Worm (Caenorhabditis elegans) whole organism, L4 larva: Measurements from ENCODE around the gene srd-47.

Experiments
- F10B5.3 ChIP-seq: sonication (generic microtip); optimal IDR thresholded peaks from 2 replicates; lab custom pipeline; 2016; ENCODE audit warnings: mild to moderate bottlenecking, missing genetic modification characterization, missing compliant biosample characterization
- F26F4.8 ChIP-seq: fragments of 200-800 bp; sonication (Bioruptor generic); conservative IDR thresholded peaks from 2 replicates; pipeline ENCODE4 v1.3.6; 2022; ENCODE audit warnings: missing genetic modification characterization, missing compliant biosample characterization
- F49E8.2 ChIP-seq: sonication (generic microtip); optimal IDR thresholded peaks from 2 replicates; lab custom pipeline; 2016; ENCODE audit warnings: missing compliant biosample characterization, mild to moderate bottlenecking, missing genetic modification characterization, borderline replicate concordance
- T20F7.1 ChIP-seq: fragments of 200-800 bp; sonication (Bioruptor generic); optimal IDR thresholded peaks from 2 replicates; lab custom pipeline; 2018; ENCODE audit warnings: mild to moderate bottlenecking, missing genetic modification characterization, missing compliant biosample characterization
- Y5F2A.4 ChIP-seq: fragments of 200-800 bp; sonication (Bioruptor generic); optimal IDR thresholded peaks from 2 replicates; lab custom pipeline; 2018; ENCODE audit warnings: mild to moderate bottlenecking, missing genetic modification characterization, missing compliant biosample characterization
- Y75B8A.6 ChIP-seq: fragments of 200-800 bp; sonication (Bioruptor generic); IDR thresholded peaks from 2 replicates; pipeline ENCODE4 v1.3.6; 2022; ENCODE audit warnings: missing genetic modification reagents, missing genetic modification characterization, missing compliant biosample characterization
- arid-1 ChIP-seq: fragments of 200-800 bp; sonication (Bioruptor generic); conservative IDR thresholded peaks from 2 replicates; pipeline ENCODE4 v1.3.6; 2022; ENCODE audit warnings: missing genetic modification reagents, missing genetic modification characterization, missing compliant biosample characterization
- ceh-20 ChIP-seq: fragments of 200-800 bp; sonication (Bioruptor generic); IDR thresholded peaks from 2 replicates; pipeline ENCODE4 v1.3.6; 2022; ENCODE audit warnings: missing genetic modification reagents, missing genetic modification characterization, missing compliant biosample characterization
- ceh-28 ChIP-seq: fragments of 150-350 bp; optimal IDR thresholded peaks from 2 replicates; lab custom pipeline; 2014; ENCODE audit warnings: missing biosample characterization, missing genetic modification reagents, missing genetic modification characterization
- ceh-32 ChIP-seq: sonication (generic microtip); optimal IDR thresholded peaks from 2 replicates; lab custom pipeline; 2016; ENCODE audit warnings: mild to moderate bottlenecking, missing genetic modification characterization, missing compliant biosample characterization; ENCODE audit not compliant: poor library complexity
- ceh-44 ChIP-seq: fragments of 200-800 bp; sonication (Bioruptor generic); IDR thresholded peaks from 2 replicates; pipeline ENCODE4 v1.3.6; 2022; ENCODE audit warnings: missing genetic modification reagents, missing genetic modification characterization, missing compliant biosample characterization
- ceh-82 ChIP-seq: sonication (generic microtip); optimal IDR thresholded peaks from 2 replicates; lab custom pipeline; 2017; ENCODE audit warnings: missing biosample characterization, missing genetic modification characterization
- ctbp-1 ChIP-seq: fragments of 200-800 bp; sonication (Bioruptor generic); IDR thresholded peaks from 2 replicates; pipeline ENCODE4 v1.3.6; 2022; ENCODE audit warnings: missing genetic modification reagents, missing genetic modification characterization, missing compliant biosample characterization
- daf-12 ChIP-seq: fragments of 150-350 bp; optimal IDR thresholded peaks from 2 replicates; lab custom pipeline; 2014; ENCODE audit warnings: missing biosample characterization, missing genetic modification reagents, missing genetic modification characterization
- daf-16 ChIP-seq, 3 experiments: sonication (generic microtip); optimal IDR thresholded peaks; 2 replicates each; lab custom pipeline; 2016 to 2017; ENCODE audit warnings: missing genetic modification characterization in 3 of 3, missing genetic modification reagents in 3 of 3, mild to moderate bottlenecking in 2 of 3, missing compliant biosample characterization in 2 of 3, missing biosample characterization in 1 of 3, moderate library complexity in 1 of 3
- daf-19 ChIP-seq: fragments of 200-800 bp; sonication (Bioruptor generic); conservative IDR thresholded peaks from 2 replicates; pipeline ENCODE4 v1.3.6; 2022; ENCODE audit warnings: missing genetic modification characterization, missing compliant biosample characterization
- dmd-8 ChIP-seq: fragments of 200-800 bp; sonication (Bioruptor generic); IDR thresholded peaks from 2 replicates; pipeline ENCODE4 v1.3.6; 2022; ENCODE audit warnings: missing genetic modification characterization, missing compliant biosample characterization
- dmd-9 ChIP-seq: fragments of 200-800 bp; sonication (Bioruptor generic); IDR thresholded peaks from 2 replicates; pipeline ENCODE4 v1.3.6; 2022; ENCODE audit warnings: missing genetic modification reagents, missing genetic modification characterization, missing compliant biosample characterization
- duxl-1 ChIP-seq: sonication (generic microtip); optimal IDR thresholded peaks from 2 replicates; lab custom pipeline; 2016; ENCODE audit warnings: mild to moderate bottlenecking, missing genetic modification characterization, moderate library complexity, missing compliant biosample characterization; ENCODE audit not compliant: poor library complexity
- lim-7 ChIP-seq: fragments of 200-800 bp; sonication (Bioruptor generic); IDR thresholded peaks from 2 replicates; pipeline ENCODE4 v1.3.6; 2022; ENCODE audit warnings: missing genetic modification characterization, missing compliant biosample characterization
- lir-3 ChIP-seq: sonication (generic microtip); optimal IDR thresholded peaks from 2 replicates; lab custom pipeline; 2016; ENCODE audit warnings: mild to moderate bottlenecking, missing genetic modification characterization, missing compliant biosample characterization
- madf-9 ChIP-seq: fragments of 200-800 bp; sonication (Bioruptor generic); conservative IDR thresholded peaks from 2 replicates; pipeline ENCODE4 v1.3.6; 2022; ENCODE audit warnings: missing genetic modification reagents, missing genetic modification characterization, missing compliant biosample characterization
- mdl-1 ChIP-seq, 2 experiments: fragments of 150-350 bp in 1 of 2; sonication (generic microtip) in 1 of 2; optimal IDR thresholded peaks; 2 replicates each; lab custom pipeline; 2014 to 2017; ENCODE audit warnings: missing biosample characterization in 2 of 2, missing genetic modification characterization in 2 of 2
- mxl-2 ChIP-seq: fragments of 200-800 bp; sonication (Bioruptor generic); conservative IDR thresholded peaks from 2 replicates; pipeline ENCODE4 v1.3.6; 2022; ENCODE audit warnings: missing genetic modification reagents, missing genetic modification characterization, missing compliant biosample characterization
- nhr-102 ChIP-seq: sonication (generic microtip); optimal IDR thresholded peaks from 2 replicates; lab custom pipeline; 2016; ENCODE audit warnings: mild to moderate bottlenecking, missing genetic modification characterization, moderate library complexity, missing compliant biosample characterization
- nhr-42 ChIP-seq: fragments of 200-800 bp; sonication (Bioruptor generic); IDR thresholded peaks from 2 replicates; pipeline ENCODE4 v1.3.6; 2022; ENCODE audit warnings: missing genetic modification characterization, missing compliant biosample characterization
- nhr-48 ChIP-seq: sonication (generic microtip); optimal IDR thresholded peaks from 2 replicates; lab custom pipeline; 2016; ENCODE audit warnings: mild to moderate bottlenecking, missing genetic modification characterization, missing compliant biosample characterization
- pha-4 ChIP-seq, 2 experiments: fragments of 150-350 bp in 1 of 2; fragments of 200-800 bp in 1 of 2; sonication (Bioruptor generic) in 1 of 2; IDR thresholded peaks in 1 of 2; optimal IDR thresholded peaks in 1 of 2; 2 replicates each; pipeline versions ENCODE4 v1.3.6 to Lab custom; 2014 to 2022; ENCODE audit warnings: missing genetic modification characterization in 2 of 2, missing genetic modification reagents in 2 of 2, missing biosample characterization in 1 of 2, missing compliant biosample characterization in 1 of 2
- php-3 ChIP-seq: fragments of 200-800 bp; sonication (Bioruptor generic); IDR thresholded peaks from 2 replicates; pipeline ENCODE4 v1.3.6; 2022; ENCODE audit warnings: missing genetic modification reagents, missing genetic modification characterization, missing compliant biosample characterization
- rbr-2 ChIP-seq: sonication (generic microtip); optimal IDR thresholded peaks from 2 replicates; lab custom pipeline; 2016; ENCODE audit warnings: missing genotype, missing genetic modification characterization, missing compliant biosample characterization
- set-16 ChIP-seq: fragments of 200-800 bp; sonication (Bioruptor generic); IDR thresholded peaks from 2 replicates; pipeline ENCODE4 v1.3.6; 2022; ENCODE audit warnings: missing genetic modification reagents, missing genetic modification characterization, missing compliant biosample characterization
- snpc-1.2 ChIP-seq: fragments of 200-800 bp; sonication (Bioruptor generic); IDR thresholded peaks from 2 replicates; pipeline ENCODE4 v1.3.6; 2022; ENCODE audit warnings: missing genetic modification reagents, missing genetic modification characterization, missing compliant biosample characterization
- spr-1 ChIP-seq: sonication (generic microtip); optimal IDR thresholded peaks from 2 replicates; lab custom pipeline; 2016; ENCODE audit warnings: mild to moderate bottlenecking, missing genetic modification characterization, missing compliant biosample characterization
- tag-97 ChIP-seq: fragments of 200-800 bp; sonication (Bioruptor generic); IDR thresholded peaks from 2 replicates; pipeline ENCODE4 v1.3.6; 2022; ENCODE audit warnings: missing genetic modification characterization, missing compliant biosample characterization
- tra-1 ChIP-seq: fragments of 200-800 bp; sonication (Bioruptor generic); IDR thresholded peaks from 2 replicates; pipeline ENCODE4 v1.3.6; 2022; ENCODE audit warnings: missing genetic modification reagents, missing genetic modification characterization, missing compliant biosample characterization
- unc-62 ChIP-seq, 3 experiments: fragments of 150-350 bp in 1 of 3; sonication (generic microtip); optimal IDR thresholded peaks in 2 of 3; peaks in 1 of 3; 1 replicate in 1 of 3; 2 replicates in 2 of 3; lab custom pipeline; 2014 to 2017; ENCODE audit warnings: missing biosample characterization in 3 of 3, missing genetic modification characterization in 3 of 3, missing genetic modification reagents in 3 of 3, missing genotype in 1 of 3

srd-47 gene

ce11 chrX:12337846-12338490, 4.5 kb downstream of the srd-47 start, which contains the start of gene srd-44:
srd-44 (plus strand) TSS chrX:12338440.
- TF ChIP-seq pha-4 (GFP tag; IDR thresholded peaks at IDR 0.05; lab: Robert Waterston, UW) (peak; percentile 73; the same call in 1 of the 2 replicates), pha-4 (tag; optimal IDR thresholded peaks at IDR 0.05; lab: Kevin White, UChicago) (no peak), daf-19 (peak; percentile 74), nhr-42 (0 out of 2 replicates have a peak, but pooled peaks have one; percentile 47), daf-16 (GFP tag; optimal IDR thresholded peaks at IDR 0.05; lab: Kevin White, UChicago) (peak; percentile 8 to 30), daf-16 (tag; optimal IDR thresholded peaks at IDR 0.05; lab: Kevin White, UChicago) (no peak), Y75B8A.6 (GFP tag; lab: Robert Waterston, UW) (0 out of 2 replicates have a peak, but pooled peaks have one; percentile 47), nhr-102 (no peak), F10B5.3 (tag; lab: Kevin White, UChicago) (no peak), duxl-1 (peak; percentile 39), dmd-9 (GFP tag; lab: Robert Waterston, UW) (0 out of 2 replicates have a peak, but pooled peaks have one; percentile 21), ctbp-1 (GFP tag; lab: Robert Waterston, UW) (no peak), ceh-32 (tag; lab: Kevin White, UChicago) (no peak), ceh-28 (tag; lab: Kevin White, UChicago) (no peak), lir-3 (tag; lab: Kevin White, UChicago) (no peak), nhr-48 (peak; percentile 43), daf-12 (tag; lab: Kevin White, UChicago) (no peak), mdl-1 (tag; optimal IDR thresholded peaks at IDR 0.05; lab: Kevin White, UChicago) (peak in 1 of 2 experiments; percentile 2), snpc-1.2 (GFP tag; lab: Robert Waterston, UW) (peak; percentile 88), spr-1 (tag; lab: Kevin White, UChicago) (peak; percentile 4), Y5F2A.4 (no peak), T20F7.1 (GFP tag; lab: Kevin White, UChicago) (no peak), ceh-44 (GFP tag; lab: Robert Waterston, UW) (0 out of 2 replicates have a peak, but pooled peaks have one; percentile 5), tra-1 (GFP tag; lab: Robert Waterston, UW) (no peak)

- no peak for TF ChIP-seq spr-1 (tag; lab: Kevin White, UChicago)
- TF ChIP-seq arid-1 (GFP tag; lab: Robert Waterston, UW) = no peak
- no peak for TF ChIP-seq set-16 (GFP tag; lab: Robert Waterston, UW)
- TF ChIP-seq dmd-9 (GFP tag; lab: Robert Waterston, UW) = no peak
- TF ChIP-seq ceh-20 (GFP tag; lab: Robert Waterston, UW) = no peak
- no peak for TF ChIP-seq unc-62 (GFP tag; optimal IDR thresholded peaks at IDR 0.05 in 1 of 2; lab: Kevin White, UChicago)
- TF ChIP-seq unc-62 (tag; optimal IDR thresholded peaks at IDR 0.05; lab: Kevin White, UChicago) = no peak
- no peak for TF ChIP-seq Y5F2A.4
- TF ChIP-seq lim-7 (GFP tag; lab: Robert Waterston, UW) = no peak
- TF ChIP-seq mdl-1 (tag; optimal IDR thresholded peaks at IDR 0.05; lab: Kevin White, UChicago) = no peak
- TF ChIP-seq rbr-2 (tag; lab: Kevin White, UChicago) = no peak
- TF ChIP-seq F49E8.2 (tag; lab: Kevin White, UChicago) = no peak
- no peak for TF ChIP-seq snpc-1.2 (GFP tag; lab: Robert Waterston, UW)
- TF ChIP-seq madf-9 (GFP tag; lab: Robert Waterston, UW) = no peak
- no peak for TF ChIP-seq mxl-2 (GFP tag; lab: Robert Waterston, UW)
- TF ChIP-seq ceh-82 (tag; lab: Kevin White, UChicago) = no peak
- TF ChIP-seq nhr-48 = no peak
- TF ChIP-seq tag-97 (GFP tag; lab: Robert Waterston, UW) = no peak
- no peak for TF ChIP-seq dmd-8 (GFP tag; lab: Robert Waterston, UW)
- TF ChIP-seq php-3 = no peak
- TF ChIP-seq F26F4.8 = no peak
Observed at ce11 chrX:12341338-12341737, 7.9 kb downstream of the srd-47 start, which contains the start of gene zig-2. zig-2 (minus strand) TSS chrX:12341438.
